2 fruit fly cellular contexts compared by ENCODE assay signal in the genomic region with DNA sequence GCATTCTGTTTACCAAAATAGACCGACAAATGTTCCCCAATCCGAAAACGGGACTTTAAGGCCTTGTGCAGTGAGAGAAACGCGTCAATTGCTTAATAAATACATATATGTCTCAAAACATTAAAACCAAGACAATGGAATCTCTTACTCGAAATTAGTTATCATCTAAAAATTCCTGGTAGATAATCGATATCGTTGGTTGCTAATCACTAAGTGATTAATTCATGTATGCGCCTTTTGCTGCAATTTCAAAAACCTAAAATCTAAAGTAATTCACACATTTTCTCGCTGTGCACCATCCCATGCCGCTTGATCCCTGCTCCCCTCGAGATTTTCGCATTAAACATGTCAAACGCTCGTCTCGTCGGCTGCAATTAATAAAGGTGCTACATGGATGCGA.
A peak's percentile ranks its signal among the peaks of the same experiment; 100 is the strongest.
TF ChIP-seq lines count a peak whose summit lies in the region.

No protein-coding gene starts in this region.

TF ChIP-seq in whole organism, embryonic, 481 proteins besides CTCF, POLR2A, EP300 and RAD21 (continued from another document and continues in another):
- TF ChIP-seq CG7357 (GFP tag; IDR thresholded peaks at IDR 0.05; lab: Robert Waterston, UW) (no peak), ind (GFP tag; optimal IDR thresholded peaks at IDR 0.05; lab: Kevin White, UChicago) (no peak), Aef1 (GFP tag; IDR thresholded peaks at IDR 0.05; lab: Robert Waterston, UW) (no peak), CG15601 (tag; optimal IDR thresholded peaks at IDR 0.05; lab: Kevin White, UChicago) (no peak), CG3281 (GFP tag; optimal IDR thresholded peaks at IDR 0.05; lab: Kevin White, UChicago) (no peak), CG6813 (GFP tag; optimal IDR thresholded peaks at IDR 0.05; lab: Kevin White, UChicago) (no peak), CG1529 (GFP tag; optimal IDR thresholded peaks at IDR 0.05; lab: Kevin White, UChicago) (peak; percentile 46), CG2116 (GFP tag; optimal IDR thresholded peaks at IDR 0.05; lab: Kevin White, UChicago) (no peak), HLH54F (GFP tag; optimal IDR thresholded peaks at IDR 0.05; lab: Kevin White, UChicago) (no peak), CG17802 (tag; optimal IDR thresholded peaks at IDR 0.05; lab: Kevin White, UChicago) (no peak), CG33557 (GFP tag; optimal IDR thresholded peaks at IDR 0.05; lab: Kevin White, UChicago) (peak; percentile 18), CG8478 (optimal IDR thresholded peaks at IDR 0.05; lab: Kevin White, UChicago) (no peak), esg (GFP tag; conservative IDR thresholded peaks at IDR 0.05; lab: Robert Waterston, UW) (0 out of 2 replicates have a peak, but pooled peaks have one; percentile 5), dysf (GFP tag; IDR thresholded peaks at IDR 0.05; lab: Robert Waterston, UW) (no peak), dmrt99B (tag; optimal IDR thresholded peaks at IDR 0.05; lab: Kevin White, UChicago) (peak; percentile 24), Nf-YC (tag; optimal IDR thresholded peaks at IDR 0.05; lab: Kevin White, UChicago) (no peak), dan (GFP tag; IDR thresholded peaks at IDR 0.05; lab: Robert Waterston, UW) (no peak), bcd (GFP tag; optimal IDR thresholded peaks at IDR 0.05; lab: Kevin White, UChicago) (no peak), CG18262 (tag; optimal IDR thresholded peaks at IDR 0.05; lab: Kevin White, UChicago) (peak; percentile 73), grau (tag; optimal IDR thresholded peaks at IDR 0.05; lab: Kevin White, UChicago) (peak; percentile 20), CG14667 (GFP tag; IDR thresholded peaks at IDR 0.05; lab: Robert Waterston, UW) (no peak), prd (optimal IDR thresholded peaks at IDR 0.05; lab: Kevin White, UChicago) (no peak), prd (GFP tag; IDR thresholded peaks at IDR 0.05; lab: Robert Waterston, UW) (0 out of 3 replicates have a peak, but pooled peaks have one; percentile 4), Dip2 (GFP tag; IDR thresholded peaks at IDR 0.05; lab: Robert Waterston, UW) (no peak), peb (GFP tag; IDR thresholded peaks at IDR 0.05; lab: Robert Waterston, UW) (no peak), lov (optimal IDR thresholded peaks at IDR 0.05; lab: Kevin White, UChicago) (no peak), lov (GFP tag; IDR thresholded peaks at IDR 0.05; lab: Robert Waterston, UW) (no peak), stc (GFP tag; IDR thresholded peaks at IDR 0.05; lab: Robert Waterston, UW) (no peak), tgo (GFP tag; IDR thresholded peaks at IDR 0.05; lab: Robert Waterston, UW) (no peak), CG15073 (GFP tag; optimal IDR thresholded peaks at IDR 0.05; lab: Kevin White, UChicago) (no peak), pan (optimal IDR thresholded peaks at IDR 0.05; lab: Kevin White, UChicago) (no peak), pan (GFP tag; optimal IDR thresholded peaks at IDR 0.05 in 1 of 2, IDR thresholded peaks at IDR 0.05 in 1 of 2) (no peak), Lhr (GFP tag; optimal IDR thresholded peaks at IDR 0.05; lab: Kevin White, UChicago) (no peak), CG2712 (tag; optimal IDR thresholded peaks at IDR 0.05; lab: Kevin White, UChicago) (peak; percentile 66), CG8290 (GFP tag; optimal IDR thresholded peaks at IDR 0.05; lab: Kevin White, UChicago) (no peak), CG8290 (tag; optimal IDR thresholded peaks at IDR 0.05; lab: Kevin White, UChicago) (no peak), Hr3 (GFP tag; optimal IDR thresholded peaks at IDR 0.05; lab: Kevin White, UChicago) (no peak), CG10979 (tag; optimal IDR thresholded peaks at IDR 0.05; lab: Kevin White, UChicago) (peak; percentile 66), CG12236 (GFP tag; optimal IDR thresholded peaks at IDR 0.05; lab: Kevin White, UChicago) (no peak), zen2 (GFP tag; IDR thresholded peaks at IDR 0.05; lab: Robert Waterston, UW; ENCODE audit: partially characterized antibody) (no peak), E2f1 (GFP tag; IDR thresholded peaks at IDR 0.05; lab: Robert Waterston, UW) (no peak), CG12942 (GFP tag; optimal IDR thresholded peaks at IDR 0.05; lab: Kevin White, UChicago) (no peak), CG33213 (GFP tag; optimal IDR thresholded peaks at IDR 0.05; lab: Kevin White, UChicago) (no peak), zf30C (GFP tag; optimal IDR thresholded peaks at IDR 0.05; lab: Kevin White, UChicago) (peak; percentile 60), Jarid2 (GFP tag; optimal IDR thresholded peaks at IDR 0.05; lab: Kevin White, UChicago) (no peak), Dip3 (GFP tag; optimal IDR thresholded peaks at IDR 0.05; lab: Kevin White, UChicago) (no peak), CG2678 (tag; optimal IDR thresholded peaks at IDR 0.05; lab: Kevin White, UChicago) (peak; percentile 31), Camta (GFP tag; optimal IDR thresholded peaks at IDR 0.05; lab: Kevin White, UChicago) (no peak), CHES-1-like (GFP tag; optimal IDR thresholded peaks at IDR 0.05; lab: Kevin White, UChicago) (no peak), CG3407 (GFP tag; optimal IDR thresholded peaks at IDR 0.05; lab: Kevin White, UChicago) (no peak), gsb (GFP tag; IDR thresholded peaks at IDR 0.05; lab: Robert Waterston, UW) (no peak), abd-A (tag; optimal IDR thresholded peaks at IDR 0.05; lab: Kevin White, UChicago) (no peak), CG17829 (tag; optimal IDR thresholded peaks at IDR 0.05; lab: Kevin White, UChicago) (peak; percentile 43), PHDP (tag; optimal IDR thresholded peaks at IDR 0.05; lab: Kevin White, UChicago) (peak; percentile 6), twi (tag; optimal IDR thresholded peaks at IDR 0.05; lab: Kevin White, UChicago) (no peak), CG4820 (GFP tag; optimal IDR thresholded peaks at IDR 0.05; lab: Kevin White, UChicago) (no peak), her (GFP tag; optimal IDR thresholded peaks at IDR 0.05; lab: Kevin White, UChicago) (no peak), CkIIα-i1 (GFP tag; IDR thresholded peaks at IDR 0.05; lab: Robert Waterston, UW) (no peak), Stat92E (GFP tag; optimal IDR thresholded peaks at IDR 0.05; lab: Kevin White, UChicago) (no peak), mam (GFP tag; optimal IDR thresholded peaks at IDR 0.05; lab: Kevin White, UChicago) (no peak), CG11723 (GFP tag; optimal IDR thresholded peaks at IDR 0.05; lab: Kevin White, UChicago) (no peak), CG10543 (GFP tag; optimal IDR thresholded peaks at IDR 0.05; lab: Kevin White, UChicago) (no peak), Scr (GFP tag; IDR thresholded peaks at IDR 0.05; lab: Robert Waterston, UW; ENCODE audit: partially characterized antibody) (no peak), CG1233 (GFP tag; optimal IDR thresholded peaks at IDR 0.05; lab: Kevin White, UChicago) (no peak), C15 (GFP tag; IDR thresholded peaks at IDR 0.05; lab: Robert Waterston, UW) (no peak), CG2889 (GFP tag; IDR thresholded peaks at IDR 0.05; lab: Robert Waterston, UW) (no peak), sd (tag; optimal IDR thresholded peaks at IDR 0.05; lab: Kevin White, UChicago) (no peak)

TF ChIP-seq in whole organism, prepupa, 60 proteins besides CTCF, POLR2A, EP300 and RAD21 (continued from another document):
- TF ChIP-seq cyc (GFP tag; optimal IDR thresholded peaks at IDR 0.05; lab: Kevin White, UChicago): no peak
TF ChIP-seq in whole organism, prepupa: peak in this region for 15.
